Fruit fly (Drosophila melanogaster) whole organism, embryonic: Measurements from ENCODE around the gene CG12516.
A peak's percentile ranks its signal among the peaks of the same experiment; 100 is the strongest.

Experiments
- Aef1 ChIP-seq: fragments of 200-800 bp; sonication (Bioruptor generic); IDR thresholded peaks from 3 replicates; pipeline ENCODE4 v1.3.6; 2022; ENCODE audit warnings: missing biosample characterization, missing genetic modification characterization
- Awh ChIP-seq: fragments of 200-800 bp; sonication (Bioruptor generic); IDR thresholded peaks from 2 replicates; pipeline ENCODE4, ENCODE4 v1.3.6; 2022; ENCODE audit warnings: missing biosample characterization, missing genetic modification characterization
- B-H1 ChIP-seq: fragments of 200-800 bp; sonication (Bioruptor generic); IDR thresholded peaks from 3 replicates; pipeline ENCODE4 v1.3.6; 2022; ENCODE audit warnings: missing biosample characterization, missing genetic modification characterization
- CG10209 ChIP-seq: fragments of 200-800 bp; sonication (Bioruptor generic); optimal IDR thresholded peaks from 3 replicates; lab custom pipeline; 2017; ENCODE audit warnings: missing biosample characterization, mild to moderate bottlenecking, missing genetic modification characterization, missing genetic modification reagents
- CG10431 ChIP-seq: fragments of 200-800 bp; sonication (Bioruptor generic); optimal IDR thresholded peaks from 3 replicates; lab custom pipeline; 2018; ENCODE audit warnings: missing biosample characterization, mild to moderate bottlenecking, missing genetic modification characterization
- CG11723 ChIP-seq: fragments of 200-800 bp; sonication (Bioruptor generic); optimal IDR thresholded peaks from 2 replicates; lab custom pipeline; 2017; ENCODE audit warnings: missing biosample characterization, mild to moderate bottlenecking, missing genetic modification characterization
- CG12299 ChIP-seq: fragments of 200-800 bp; sonication (Bioruptor generic); optimal IDR thresholded peaks from 2 replicates; lab custom pipeline; 2018; ENCODE audit warnings: missing biosample characterization, mild to moderate bottlenecking, missing genetic modification characterization
- CG12744 ChIP-seq: fragments of 200-800 bp; sonication (Bioruptor generic); optimal IDR thresholded peaks from 2 replicates; lab custom pipeline; 2016; ENCODE audit warnings: missing biosample characterization, missing genetic modification characterization
- CG14965 ChIP-seq: fragments of 200-800 bp; sonication (Bioruptor generic); optimal IDR thresholded peaks from 2 replicates; lab custom pipeline; 2016; ENCODE audit warnings: missing biosample characterization, missing genetic modification characterization, borderline replicate concordance
- CG15696 ChIP-seq: fragments of 200-800 bp; sonication (Bioruptor generic); optimal IDR thresholded peaks from 2 replicates; lab custom pipeline; 2019; ENCODE audit warnings: missing biosample characterization, mild to moderate bottlenecking, missing genetic modification characterization, moderate library complexity
- CG17186 ChIP-seq: fragments of 200-800 bp; sonication (Bioruptor generic); optimal IDR thresholded peaks from 3 replicates; lab custom pipeline; 2017; ENCODE audit warnings: missing biosample characterization, missing genetic modification reagents, missing genetic modification characterization
- CG2120 ChIP-seq: fragments of 200-800 bp; sonication (Bioruptor generic); optimal IDR thresholded peaks from 3 replicates; lab custom pipeline; 2016; ENCODE audit warnings: missing biosample characterization, missing genetic modification characterization
- CG2129 ChIP-seq: fragments of 200-800 bp; sonication (Bioruptor generic); IDR thresholded peaks from 2 replicates; pipeline ENCODE4 v1.3.6; 2022; ENCODE audit warnings: missing biosample characterization, missing genetic modification characterization; ENCODE audit not compliant: partially characterized antibody
- CG4404 ChIP-seq: fragments of 200-800 bp; sonication (Bioruptor generic); IDR thresholded peaks from 2 replicates; pipeline ENCODE4 v1.3.6; 2022; ENCODE audit warnings: missing biosample characterization, missing genetic modification characterization
- CG4707 ChIP-seq: fragments of 200-800 bp; sonication (Bioruptor generic); optimal IDR thresholded peaks from 2 replicates; lab custom pipeline; 2018; ENCODE audit warnings: missing biosample characterization, mild to moderate bottlenecking, missing genetic modification characterization, moderate library complexity
- CG6683 ChIP-seq: fragments of 200-800 bp; sonication (Bioruptor generic); optimal IDR thresholded peaks from 2 replicates; lab custom pipeline; 2017; ENCODE audit warnings: missing biosample characterization, mild to moderate bottlenecking, missing genetic modification characterization, missing genetic modification reagents
- CG8359 ChIP-seq: fragments of 200-800 bp; sonication (Bioruptor generic); optimal IDR thresholded peaks from 2 replicates; lab custom pipeline; 2017; ENCODE audit warnings: missing biosample characterization, mild to moderate bottlenecking, missing genetic modification characterization, borderline replicate concordance
- CG8478 ChIP-seq: fragments of >200 bp; optimal IDR thresholded peaks from 2 replicates; lab custom pipeline; 2018
- CG9215 ChIP-seq: fragments of 200-800 bp; sonication (Bioruptor generic); IDR thresholded peaks from 2 replicates; pipeline ENCODE4 v1.3.6; 2022; ENCODE audit warnings: missing biosample characterization, missing genetic modification characterization
- CG9609 ChIP-seq: fragments of 200-800 bp; sonication (Bioruptor generic); optimal IDR thresholded peaks from 3 replicates; lab custom pipeline; 2016; ENCODE audit warnings: missing biosample characterization, missing genetic modification characterization
- CG9797 ChIP-seq: fragments of 200-800 bp; sonication (Bioruptor generic); optimal IDR thresholded peaks from 3 replicates; lab custom pipeline; 2018; ENCODE audit warnings: missing biosample characterization, mild to moderate bottlenecking, missing genetic modification characterization
- CTCF ChIP-seq: fragments of 200-800 bp; sonication (Bioruptor generic); optimal IDR thresholded peaks from 2 replicates; lab custom pipeline; 2017; ENCODE audit warnings: missing biosample characterization, mild to moderate bottlenecking, missing genetic modification characterization, moderate library complexity
- D19B ChIP-seq: fragments of 200-800 bp; sonication (Bioruptor generic); optimal IDR thresholded peaks from 2 replicates; lab custom pipeline; 2017; ENCODE audit warnings: missing biosample characterization, mild to moderate bottlenecking, missing genetic modification characterization
- Dad ChIP-seq: fragments of 200-800 bp; sonication (Bioruptor generic); optimal IDR thresholded peaks from 3 replicates; lab custom pipeline; 2016; ENCODE audit warnings: missing biosample characterization, missing genetic modification characterization
- Hr51 ChIP-seq, 2 experiments: fragments of 200-800 bp; sonication (Bioruptor generic); optimal IDR thresholded peaks; 2 replicates in 1 of 2; 3 replicates in 1 of 2; lab custom pipeline; 2016 to 2018; ENCODE audit warnings: missing biosample characterization in 2 of 2, missing genetic modification characterization in 2 of 2, mild to moderate bottlenecking in 1 of 2, moderate library complexity in 1 of 2
- Jarid2 ChIP-seq: fragments of 200-800 bp; sonication (Bioruptor generic); optimal IDR thresholded peaks from 3 replicates; lab custom pipeline; 2017; ENCODE audit warnings: mild to moderate bottlenecking, missing biosample characterization, missing genetic modification reagents, missing genetic modification characterization
- Mad ChIP-seq: fragments of 200-800 bp; sonication (Bioruptor generic); optimal IDR thresholded peaks from 2 replicates; lab custom pipeline; 2016; ENCODE audit warnings: missing biosample characterization, missing genetic modification characterization
- Poxn ChIP-seq: fragments of 200-800 bp; sonication (Bioruptor generic); IDR thresholded peaks from 2 replicates; pipeline ENCODE4 v1.3.6; 2022; ENCODE audit warnings: missing biosample characterization, missing genetic modification characterization
- Sin3A ChIP-seq: fragments of >200 bp; optimal IDR thresholded peaks from 2 replicates; lab custom pipeline; 2018
- Ssrp ChIP-seq: fragments of 200-800 bp; sonication (Bioruptor generic); optimal IDR thresholded peaks from 2 replicates; lab custom pipeline; 2018; ENCODE audit warnings: missing biosample characterization, mild to moderate bottlenecking, missing genetic modification characterization, moderate library complexity
- Xrp1 ChIP-seq: fragments of 200-800 bp; sonication (Bioruptor generic); IDR thresholded peaks from 2 replicates; pipeline ENCODE4 v1.3.6; 2022; ENCODE audit warnings: missing biosample characterization, missing genetic modification characterization
- ab ChIP-seq: fragments of 200-800 bp; sonication (Bioruptor generic); optimal IDR thresholded peaks from 2 replicates; lab custom pipeline; 2016; ENCODE audit warnings: missing biosample characterization, missing genetic modification characterization
- ap ChIP-seq: fragments of 200-800 bp; sonication (Bioruptor generic); IDR thresholded peaks from 2 replicates; pipeline ENCODE4 v1.3.6; 2022; ENCODE audit warnings: missing biosample characterization, missing genetic modification characterization
- ase ChIP-seq: fragments of 200-800 bp; sonication (Bioruptor generic); IDR thresholded peaks from 3 replicates; pipeline ENCODE4 v1.3.6; 2022; ENCODE audit warnings: missing biosample characterization, missing genetic modification characterization
- cato ChIP-seq: fragments of 200-800 bp; sonication (Bioruptor generic); optimal IDR thresholded peaks from 2 replicates; lab custom pipeline; 2016; ENCODE audit warnings: missing biosample characterization, missing genetic modification characterization, borderline replicate concordance
- danr ChIP-seq: fragments of 200-800 bp; sonication (Bioruptor generic); IDR thresholded peaks from 2 replicates; pipeline ENCODE4 v1.3.6; 2022; ENCODE audit warnings: missing biosample characterization, missing genetic modification characterization
- dpn ChIP-seq, 2 experiments: fragments of 200-800 bp; sonication (Bioruptor generic); optimal IDR thresholded peaks; 3 replicates each; lab custom pipeline; 2016; ENCODE audit warnings: missing biosample characterization in 2 of 2, missing genetic modification characterization in 2 of 2
- en ChIP-seq: fragments of 200-800 bp; sonication (Bioruptor generic); optimal IDR thresholded peaks from 2 replicates; lab custom pipeline; 2016; ENCODE audit warnings: missing biosample characterization, missing genetic modification characterization
- gcm ChIP-seq: fragments of 200-800 bp; sonication (Bioruptor generic); optimal IDR thresholded peaks from 2 replicates; lab custom pipeline; 2019; ENCODE audit warnings: missing biosample characterization, mild to moderate bottlenecking, missing genetic modification characterization, moderate library complexity
- ham ChIP-seq: fragments of 200-800 bp; sonication (Bioruptor generic); IDR thresholded peaks from 2 replicates; pipeline ENCODE4 v1.3.6; 2022; ENCODE audit warnings: missing biosample characterization, missing genetic modification characterization
- jigr1 ChIP-seq: fragments of 200-800 bp; sonication (Bioruptor generic); IDR thresholded peaks from 3 replicates; pipeline ENCODE4 v1.3.6; 2022; ENCODE audit warnings: missing biosample characterization, missing genetic modification characterization
- lbe ChIP-seq: fragments of 200-800 bp; sonication (Bioruptor generic); optimal IDR thresholded peaks from 2 replicates; lab custom pipeline; 2016; ENCODE audit warnings: missing biosample characterization, mild to moderate bottlenecking, missing genetic modification characterization
- luna ChIP-seq: fragments of 200-800 bp; sonication (Bioruptor generic); optimal IDR thresholded peaks from 2 replicates; lab custom pipeline; 2016; ENCODE audit warnings: missing biosample characterization, missing genetic modification characterization
- org-1 ChIP-seq: fragments of 200-800 bp; sonication (Bioruptor generic); optimal IDR thresholded peaks from 2 replicates; lab custom pipeline; 2017; ENCODE audit warnings: missing biosample characterization, missing genetic modification characterization
- prd ChIP-seq, 3 experiments: fragments of >200 bp in 2 of 3; fragments of 200-800 bp in 1 of 3; sonication (Bioruptor generic) in 1 of 3; optimal IDR thresholded peaks in 2 of 3; IDR thresholded peaks in 1 of 3; 2 replicates in 2 of 3; 3 replicates in 1 of 3; pipeline versions ENCODE4 v1.3.6 to Lab custom; 2017 to 2022; ENCODE audit warnings: missing biosample characterization in 1 of 3, missing genetic modification characterization in 1 of 3
- sr ChIP-seq: fragments of 200-800 bp; sonication (Bioruptor generic); IDR thresholded peaks from 3 replicates; pipeline ENCODE4 v1.3.6; 2022; ENCODE audit warnings: missing biosample characterization, missing genetic modification characterization
- stc ChIP-seq: fragments of 200-800 bp; sonication (Bioruptor generic); IDR thresholded peaks from 2 replicates; pipeline ENCODE4 v1.3.6; 2022; ENCODE audit warnings: missing biosample characterization, missing genetic modification characterization
- sug ChIP-seq: fragments of 200-800 bp; optimal IDR thresholded peaks from 2 replicates; lab custom pipeline; 2019; ENCODE audit warnings: missing biosample characterization, mild to moderate bottlenecking, missing genetic modification characterization, moderate library complexity
- vnd ChIP-seq: fragments of 200-800 bp; sonication (Bioruptor generic); IDR thresholded peaks from 3 replicates; pipeline ENCODE4 v1.3.6; 2022; ENCODE audit warnings: missing biosample characterization, missing genetic modification characterization; ENCODE audit not compliant: partially characterized antibody

The CG12516 gene

dm6 chr3R:28336046-28336771 is 31.8 kb upstream of the CG12516 start, which contains the start of gene larp (continued):
- TF ChIP-seq CG12299 (tag; lab: Kevin White, UChicago) (peak; percentile 6), Awh (GFP tag; lab: Robert Waterston, UW) (peak; percentile 53), CG10431 (GFP tag; lab: Kevin White, UChicago) (no peak), CG12744 (GFP tag; lab: Kevin White, UChicago) (peak; percentile 40), CG11723 (GFP tag; lab: Kevin White, UChicago) (peak; percentile 33), lbe (GFP tag; lab: Kevin White, UChicago) (peak; percentile 28), CG8478 (lab: Kevin White, UChicago) (peak; percentile 90), gcm (GFP tag; lab: Kevin White, UChicago) (peak; percentile 16), stc (0 out of 2 replicates have a peak, but pooled peaks have one; percentile 33), Mad (GFP tag; lab: Kevin White, UChicago) (peak; percentile 82), CG15696 (tag; lab: Kevin White, UChicago) (peak; percentile 64), CG14965 (GFP tag; lab: Kevin White, UChicago) (no peak), ab (no peak), CG8359 (GFP tag; lab: Kevin White, UChicago) (no peak), CTCF (GFP tag; lab: Kevin White, UChicago) (no peak), Hr51 (GFP tag; optimal IDR thresholded peaks at IDR 0.05; lab: Kevin White, UChicago) (peak; percentile 54 to 66), luna (GFP tag; lab: Kevin White, UChicago) (peak; percentile 58), ham (GFP tag; lab: Robert Waterston, UW) (no peak), Ssrp (tag; lab: Kevin White, UChicago) (peak; percentile 52), Xrp1 (GFP tag; lab: Robert Waterston, UW) (peak; percentile 75), danr (GFP tag; lab: Robert Waterston, UW) (no peak), vnd (GFP tag; lab: Robert Waterston, UW) (peak; percentile 95), CG2120 (GFP tag; lab: Kevin White, UChicago) (peak; percentile 85), Jarid2 (GFP tag; lab: Kevin White, UChicago) (no peak), CG6683 (GFP tag; lab: Kevin White, UChicago) (no peak), ap (peak; percentile 45; the same call in 1 of the 2 replicates), prd (optimal IDR thresholded peaks at IDR 0.05; lab: Kevin White, UChicago) (no peak), prd (GFP tag; IDR thresholded peaks at IDR 0.05; lab: Robert Waterston, UW) (peak; percentile 85), Dad (GFP tag; lab: Kevin White, UChicago) (peak; percentile 55), Sin3A (lab: Kevin White, UChicago) (peak; percentile 63), dpn (GFP tag; optimal IDR thresholded peaks at IDR 0.05; lab: Kevin White, UChicago) (peak; percentile 74 to 78), CG9609 (GFP tag; lab: Kevin White, UChicago) (peak; percentile 70), jigr1 (GFP tag; lab: Robert Waterston, UW) (peak; percentile 53; the same call in 2 of the 3 replicates), en (GFP tag; lab: Kevin White, UChicago) (no peak), sr (no peak; the same call in 2 of the 3 replicates), CG9215 (GFP tag; lab: Robert Waterston, UW) (peak; percentile 71), CG4404 (peak; percentile 57; the same call in 1 of the 2 replicates), Poxn (0 out of 2 replicates have a peak, but pooled peaks have one; percentile 51), CG17186 (GFP tag; lab: Kevin White, UChicago) (peak; percentile 88), cato (peak; percentile 48), sug (tag; lab: Kevin White, UChicago) (peak; percentile 70), B-H1 (GFP tag; lab: Robert Waterston, UW) (peak; percentile 68), CG4707 (GFP tag; lab: Kevin White, UChicago) (no peak), Aef1 (GFP tag; lab: Robert Waterston, UW) (peak; percentile 44; the same call in 2 of the 3 replicates), CG10209 (peak; percentile 52), CG9797 (peak; percentile 39), org-1 (GFP tag; lab: Kevin White, UChicago) (no peak), ase (GFP tag; lab: Robert Waterston, UW) (peak; percentile 57; the same call in 1 of the 3 replicates), D19B (peak; percentile 25), CG2129 (peak; percentile 65)
